Fruit fly (Drosophila melanogaster) whole organism, embryonic: Measurements from ENCODE around the gene Wbp2.

Experiments
- CG2120 ChIP-seq: fragments of 200-800 bp; sonication (Bioruptor generic); optimal IDR thresholded peaks from 3 replicates; lab custom pipeline; 2016; ENCODE audit warnings: missing biosample characterization, missing genetic modification characterization
- CG9797 ChIP-seq: fragments of 200-800 bp; sonication (Bioruptor generic); optimal IDR thresholded peaks from 3 replicates; lab custom pipeline; 2018; ENCODE audit warnings: missing biosample characterization, mild to moderate bottlenecking, missing genetic modification characterization
- Fer1 ChIP-seq: fragments of 200-800 bp; sonication (Bioruptor generic); optimal IDR thresholded peaks from 2 replicates; lab custom pipeline; 2017; ENCODE audit warnings: missing biosample characterization, mild to moderate bottlenecking, missing genetic modification characterization
- Lpt ChIP-seq: fragments of >200 bp; optimal IDR thresholded peaks from 2 replicates; lab custom pipeline; 2018; ENCODE audit warnings: missing biosample characterization, missing genetic modification characterization

DNA sequence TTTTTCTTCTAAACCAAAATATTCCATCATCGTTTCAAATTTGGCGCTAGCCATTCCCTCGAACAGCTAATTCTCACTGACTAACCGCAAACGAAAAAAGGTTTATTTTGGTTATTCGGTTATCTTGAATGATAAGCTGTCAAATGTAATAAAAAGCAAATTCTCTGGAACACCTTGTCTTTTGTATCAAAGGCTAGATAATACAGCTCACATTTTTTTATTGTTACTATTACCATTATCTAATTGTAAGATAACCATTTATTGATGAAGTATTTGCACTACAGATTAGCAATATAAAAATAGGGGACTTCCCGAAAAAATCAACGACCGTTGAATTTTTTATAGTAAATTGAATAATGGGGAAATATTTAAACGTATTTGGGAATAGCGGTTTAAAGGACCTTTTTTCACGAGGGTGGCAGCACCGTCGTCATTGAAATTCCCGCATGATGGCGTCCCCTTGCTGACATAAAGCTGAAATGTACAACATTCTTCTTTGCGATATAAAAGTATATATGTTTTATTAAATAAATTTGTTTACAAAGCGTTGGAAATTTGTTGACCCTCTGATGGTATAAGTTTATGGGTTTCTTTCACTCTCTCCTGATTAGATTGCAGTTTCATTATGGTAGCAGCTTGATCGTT, 11.4 kb downstream of the Wbp2 start, which contains the start of gene CG32107:
- TF ChIP-seq Fer1 (GFP tag; lab: Kevin White, UChicago): no peak
- TF ChIP-seq CG9797 (GFP tag; lab: Kevin White, UChicago): no peak
- no peak for TF ChIP-seq CG2120 (GFP tag; lab: Kevin White, UChicago)
- no peak for TF ChIP-seq Lpt (GFP tag; lab: Kevin White, UChicago)
